Worm (Caenorhabditis elegans) whole organism, L1 larva: ENCODE data around the gene srw-142.

Experiments
- C16A3.4 ChIP-seq: fragments of 150-350 bp; optimal IDR thresholded peaks from 2 replicates; lab custom pipeline; 2014; ENCODE audit warnings: missing biosample characterization, missing genetic modification characterization
- dpl-1 ChIP-seq, 3 experiments: fragments of 150-350 bp in 2 of 3; sonication (generic microtip) in 1 of 3; optimal IDR thresholded peaks; 2 replicates each; lab custom pipeline; 2014 to 2017; ENCODE audit warnings: missing biosample characterization in 3 of 3, missing genetic modification characterization in 3 of 3, missing genetic modification reagents in 3 of 3
- egl-13 ChIP-seq: sonication (generic microtip); optimal IDR thresholded peaks from 2 replicates; lab custom pipeline; 2016; ENCODE audit warnings: missing genotype, missing genetic modification reagents, missing genetic modification characterization, missing compliant biosample characterization
- fos-1 ChIP-seq: fragments of 150-350 bp; optimal IDR thresholded peaks from 2 replicates; lab custom pipeline; 2014; ENCODE audit warnings: missing biosample characterization, missing genetic modification characterization
- lin-35 ChIP-seq, 2 experiments: fragments of 150-350 bp; optimal IDR thresholded peaks; 2 replicates each; lab custom pipeline; 2014; ENCODE audit warnings: missing biosample characterization in 2 of 2, missing genetic modification characterization in 2 of 2, missing genetic modification reagents in 2 of 2
- lsy-2 ChIP-seq, 2 experiments: fragments of 150-350 bp; optimal IDR thresholded peaks; 2 replicates each; lab custom pipeline; 2014; ENCODE audit warnings: missing biosample characterization in 2 of 2, missing genetic modification characterization in 2 of 2
- nhr-12 ChIP-seq: sonication (generic microtip); optimal IDR thresholded peaks from 2 replicates; lab custom pipeline; 2017; ENCODE audit warnings: missing biosample characterization, missing genetic modification characterization
- nhr-20 ChIP-seq: sonication (generic microtip); optimal IDR thresholded peaks from 2 replicates; lab custom pipeline; 2016; ENCODE audit warnings: mild to moderate bottlenecking, missing genetic modification characterization, missing compliant biosample characterization
- nhr-237 ChIP-seq: fragments of 150-350 bp; optimal IDR thresholded peaks from 2 replicates; lab custom pipeline; 2014; ENCODE audit warnings: missing biosample characterization, missing genetic modification characterization
- nhr-85 ChIP-seq: sonication (generic microtip); peaks from one replicate; lab custom pipeline; 2016; ENCODE audit warnings: missing genetic modification characterization, inconsistent platforms, missing compliant biosample characterization
- sup-37 ChIP-seq: fragments of 200-800 bp; sonication (Bioruptor generic); optimal IDR thresholded peaks from 2 replicates; lab custom pipeline; 2018; ENCODE audit warnings: mild to moderate bottlenecking, missing genetic modification characterization, missing compliant biosample characterization
- unc-62 ChIP-seq: fragments of 150-350 bp; optimal IDR thresholded peaks from 2 replicates; lab custom pipeline; 2014; ENCODE audit warnings: missing biosample characterization, missing genetic modification reagents, missing genetic modification characterization
- zag-1 ChIP-seq: fragments of 150-350 bp; optimal IDR thresholded peaks from 2 replicates; lab custom pipeline; 2014; ENCODE audit warnings: missing biosample characterization, missing genetic modification characterization
- ztf-4 ChIP-seq: fragments of 150-350 bp; optimal IDR thresholded peaks from 2 replicates; lab custom pipeline; 2014; ENCODE audit warnings: missing biosample characterization, missing genetic modification characterization

DNA sequence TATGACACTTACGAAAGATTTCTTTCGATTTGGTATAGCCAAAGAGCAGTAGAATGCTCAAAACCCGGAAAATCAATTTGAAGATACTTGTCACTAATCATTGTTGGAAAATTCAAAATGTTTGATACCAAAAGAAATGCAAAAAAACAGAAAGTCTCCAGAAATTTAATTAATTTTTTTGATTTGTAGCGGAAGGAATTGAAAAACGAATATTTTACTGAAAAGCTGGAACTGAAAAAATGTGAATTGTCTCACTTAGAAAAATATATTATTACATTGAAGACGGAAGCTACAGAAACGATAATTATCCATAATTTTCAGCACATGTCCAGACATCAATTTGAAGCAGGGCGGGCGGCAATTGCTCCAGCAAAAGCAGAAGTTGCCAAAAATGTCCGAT lies 4.9 kb upstream of the srw-142 start, which contains the start of gene srw-138:
- no peak for TF ChIP-seq nhr-85 (tag; lab: Kevin White, UChicago)
- no peak for TF ChIP-seq sup-37 (GFP tag; lab: Kevin White, UChicago)
- TF ChIP-seq nhr-237: no peak
- no peak for TF ChIP-seq lsy-2 (tag; optimal IDR thresholded peaks at IDR 0.05; lab: Kevin White, UChicago)
- TF ChIP-seq nhr-12 (tag; lab: Kevin White, UChicago): no peak
- no peak for TF ChIP-seq egl-13 (tag; lab: Kevin White, UChicago)
- TF ChIP-seq fos-1 (tag; lab: Kevin White, UChicago): no peak
- TF ChIP-seq unc-62 (GFP tag; lab: Kevin White, UChicago): no peak
- TF ChIP-seq nhr-20 (tag; lab: Kevin White, UChicago): no peak
- TF ChIP-seq zag-1: no peak
- TF ChIP-seq dpl-1 (GFP tag; optimal IDR thresholded peaks at IDR 0.05; lab: Kevin White, UChicago): no peak
- TF ChIP-seq C16A3.4 (tag; lab: Kevin White, UChicago): no peak
- no peak for TF ChIP-seq ztf-4 (tag; lab: Kevin White, UChicago)
- TF ChIP-seq lin-35 (GFP tag; optimal IDR thresholded peaks at IDR 0.05; lab: Kevin White, UChicago): no peak
